Fruit fly (Drosophila melanogaster): ENCODE data around the gene CG12025.

The CG12025 gene

DNA sequence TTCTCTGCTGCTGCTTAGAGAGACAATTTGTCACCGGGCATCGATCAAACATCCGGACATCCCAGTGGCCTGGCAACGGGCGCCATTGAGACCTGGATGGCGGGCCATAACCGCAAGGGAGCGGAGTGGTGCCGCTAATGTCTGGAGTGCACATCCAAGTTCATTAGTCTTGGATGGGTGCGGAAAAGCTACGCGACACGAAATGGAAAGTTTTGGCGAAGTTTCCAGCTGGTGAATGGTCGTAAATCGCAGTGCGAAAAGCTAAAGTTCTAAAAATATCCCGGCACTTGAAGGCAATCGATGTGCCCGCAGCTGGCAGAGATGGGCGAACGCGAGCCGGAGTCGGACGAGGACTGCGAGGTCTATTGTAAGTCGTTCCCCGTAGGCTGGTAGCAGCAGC lies 4.5 kb downstream of the CG12025 start, which contains the start of gene CG13924:
CG13924 (plus strand) TSS at position 301 of the 400 bp plus-strand sequence.
- TF ChIP-seq Abd-B (GFP tag; optimal IDR thresholded peaks at IDR 0.05) (no peak), Myc (optimal IDR thresholded peaks at IDR 0.05) (no peak), rgr (GFP tag; optimal IDR thresholded peaks at IDR 0.05) (no peak)

DNA sequence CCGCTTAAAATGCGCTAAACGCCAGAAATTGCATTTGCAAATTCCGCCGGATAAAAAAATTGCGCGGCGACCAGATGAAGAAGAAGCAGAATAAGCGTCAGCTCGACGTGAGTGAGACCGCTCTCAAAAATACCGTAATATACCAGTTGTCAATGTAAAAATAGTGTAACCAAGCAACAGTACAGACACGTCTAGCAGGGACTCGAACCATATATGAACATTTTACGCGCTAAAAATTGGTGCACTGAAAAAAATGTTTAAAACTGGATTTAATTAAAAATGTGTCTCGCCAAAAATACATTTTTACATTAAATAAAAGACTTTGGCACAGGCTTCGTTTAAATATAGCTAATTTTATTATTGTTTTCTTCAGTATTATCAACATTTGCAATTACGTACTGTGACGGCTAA lies 11.0 kb downstream of the CG12025 start, which contains the start of gene dre4:
dre4 (minus strand) TSS at position 98 of the 411 bp plus-strand sequence.
- TF ChIP-seq pan (optimal IDR thresholded peaks at IDR 0.05) (no peak), OdsH (GFP tag; optimal IDR thresholded peaks at IDR 0.05) (peak; percentile 61), HLH106 (tag; optimal IDR thresholded peaks at IDR 0.05) (peak; percentile 36), foxo (GFP tag; optimal IDR thresholded peaks at IDR 0.05) (peak in 1 of 2 experiments; percentile 66), dmrt93B (GFP tag; optimal IDR thresholded peaks at IDR 0.05) (peak; percentile 7), Mio (GFP tag; optimal IDR thresholded peaks at IDR 0.05) (no peak), rgr (GFP tag; optimal IDR thresholded peaks at IDR 0.05) (peak; percentile 59), ey (GFP tag; optimal IDR thresholded peaks at IDR 0.05) (peak; percentile 43), psq (GFP tag; optimal IDR thresholded peaks at IDR 0.05) (peak; percentile 37), GATAd (GFP tag; optimal IDR thresholded peaks at IDR 0.05) (no peak), dl (GFP tag; optimal IDR thresholded peaks at IDR 0.05; ENCODE audit: insufficient read depth in 1 of 2, partially characterized antibody in 2 of 2) (no peak), Rel (GFP tag; optimal IDR thresholded peaks at IDR 0.05) (no peak), Rel (tag; optimal IDR thresholded peaks at IDR 0.05) (no peak), Dif (GFP tag; optimal IDR thresholded peaks at IDR 0.05; ENCODE audit: partially characterized antibody) (no peak), Hr78 (GFP tag; optimal IDR thresholded peaks at IDR 0.05) (no peak), br (GFP tag; optimal IDR thresholded peaks at IDR 0.05) (peak; percentile 9), Sp1 (GFP tag; optimal IDR thresholded peaks at IDR 0.05) (peak; percentile 35), sv (GFP tag; optimal IDR thresholded peaks at IDR 0.05) (peak; percentile 61), h (GFP tag; optimal IDR thresholded peaks at IDR 0.05) (peak; percentile 65)

DNA sequence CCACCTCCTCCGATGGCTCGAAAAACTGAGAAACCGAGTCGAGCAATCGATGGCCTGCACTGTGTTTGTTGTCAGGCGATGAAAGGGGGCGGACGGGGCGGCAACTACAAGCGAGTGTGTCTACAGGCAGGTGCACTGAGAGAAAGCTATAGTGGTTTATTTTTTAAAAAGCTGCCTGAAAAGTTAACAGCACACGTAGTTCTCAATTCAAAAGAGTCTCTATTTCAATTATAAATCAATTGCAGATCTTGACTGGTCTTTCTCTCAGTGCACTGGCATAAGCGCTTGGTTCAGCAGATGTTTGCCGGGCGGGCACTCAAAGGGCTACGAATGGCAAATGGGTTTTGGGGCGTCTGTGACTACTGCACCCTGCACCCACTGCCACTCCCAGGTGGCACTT lies 15.5 kb downstream of the CG12025 start:
- TF ChIP-seq Sp1 (GFP tag; optimal IDR thresholded peaks at IDR 0.05) (no peak), h (GFP tag; optimal IDR thresholded peaks at IDR 0.05) (peak; percentile 29)

DNA sequence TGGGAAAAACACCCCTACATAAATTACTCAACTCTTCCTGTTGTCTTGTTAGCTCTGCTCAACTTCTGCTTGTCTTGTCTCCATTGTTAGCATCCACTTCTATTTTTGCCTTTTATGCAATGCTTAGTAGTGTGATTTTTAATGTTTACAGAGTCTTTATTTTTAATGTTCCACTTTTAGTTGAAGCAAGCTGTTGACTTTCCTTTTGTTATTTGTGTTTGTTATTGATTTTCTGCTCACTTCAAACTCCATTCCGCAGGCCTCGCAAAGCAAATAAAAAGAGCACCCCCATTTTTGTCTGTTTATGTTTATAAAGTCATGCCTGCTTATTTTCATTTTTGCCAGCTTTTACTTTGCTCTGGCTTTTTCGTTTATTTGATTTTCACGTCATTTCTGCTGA lies 16.7 kb downstream of the CG12025 start:
- TF ChIP-seq pan (optimal IDR thresholded peaks at IDR 0.05), result no peak
- TF ChIP-seq OdsH (GFP tag; optimal IDR thresholded peaks at IDR 0.05), result peak; percentile 29
- no peak for TF ChIP-seq psq (GFP tag; optimal IDR thresholded peaks at IDR 0.05)
- no peak for TF ChIP-seq br (GFP tag; optimal IDR thresholded peaks at IDR 0.05)
- TF ChIP-seq jim (GFP tag; optimal IDR thresholded peaks at IDR 0.05), result no peak
- TF ChIP-seq h (GFP tag; optimal IDR thresholded peaks at IDR 0.05), result peak; percentile 39
- TF ChIP-seq Hr83 (GFP tag; optimal IDR thresholded peaks at IDR 0.05; ENCODE audit: poor library complexity, severe bottlenecking), result no peak
- TF ChIP-seq Dif (GFP tag; optimal IDR thresholded peaks at IDR 0.05; ENCODE audit: partially characterized antibody), result no peak
- no peak for TF ChIP-seq Mio (GFP tag; optimal IDR thresholded peaks at IDR 0.05)
- peak; percentile 48 for TF ChIP-seq rgr (GFP tag; optimal IDR thresholded peaks at IDR 0.05)
- peak; percentile 11 for TF ChIP-seq fru (GFP tag; optimal IDR thresholded peaks at IDR 0.05)
- TF ChIP-seq Hr78 (GFP tag; optimal IDR thresholded peaks at IDR 0.05), result no peak
- peak in 1 of 2 experiments; percentile 30 for TF ChIP-seq foxo (GFP tag; optimal IDR thresholded peaks at IDR 0.05)
- no peak for TF ChIP-seq CrebA (GFP tag; optimal IDR thresholded peaks at IDR 0.05; ENCODE audit: borderline replicate concordance)
- no peak for TF ChIP-seq sage (GFP tag; optimal IDR thresholded peaks at IDR 0.05)

DNA sequence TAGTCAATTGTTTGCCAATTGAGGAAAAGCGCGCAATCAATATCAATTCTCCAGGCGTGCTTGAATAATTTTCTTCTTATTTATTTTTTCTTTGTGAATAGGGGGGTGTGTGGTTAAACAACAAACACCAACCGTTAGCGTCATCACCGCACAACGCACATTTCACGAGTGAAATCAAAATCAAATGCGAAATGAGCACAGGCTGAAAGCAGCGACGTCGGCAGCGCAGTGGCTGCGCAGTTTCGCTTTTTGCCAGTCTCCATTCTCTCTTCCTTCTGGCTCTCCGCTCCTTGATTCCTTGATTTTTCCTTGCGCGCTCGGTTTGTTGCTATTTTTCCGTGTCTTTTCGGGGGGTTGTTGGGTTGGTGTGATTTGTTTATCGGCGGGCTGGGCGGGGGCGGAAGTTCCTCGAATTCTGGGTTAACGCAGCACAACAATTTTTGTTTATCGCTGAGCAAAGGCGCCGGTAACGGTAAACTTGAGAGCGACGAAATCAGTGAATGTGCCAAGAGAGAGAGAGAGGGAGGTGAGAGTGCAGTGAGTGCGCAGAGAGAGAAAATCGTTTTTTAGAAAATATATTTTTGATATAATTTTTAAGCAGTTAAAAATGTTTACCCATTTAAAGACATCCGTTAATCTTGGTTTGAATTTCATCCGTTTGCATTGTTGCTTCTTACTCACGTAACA lies 17.8 kb downstream of the CG12025 start, which contains the start of gene CG13937:
CG13937 (minus strand) TSS at position 174 of the 687 bp plus-strand sequence.
- no peak for TF ChIP-seq CG32264 (GFP tag; optimal IDR thresholded peaks at IDR 0.05)
- TF ChIP-seq Myc (optimal IDR thresholded peaks at IDR 0.05), result peak; percentile 5

DNA sequence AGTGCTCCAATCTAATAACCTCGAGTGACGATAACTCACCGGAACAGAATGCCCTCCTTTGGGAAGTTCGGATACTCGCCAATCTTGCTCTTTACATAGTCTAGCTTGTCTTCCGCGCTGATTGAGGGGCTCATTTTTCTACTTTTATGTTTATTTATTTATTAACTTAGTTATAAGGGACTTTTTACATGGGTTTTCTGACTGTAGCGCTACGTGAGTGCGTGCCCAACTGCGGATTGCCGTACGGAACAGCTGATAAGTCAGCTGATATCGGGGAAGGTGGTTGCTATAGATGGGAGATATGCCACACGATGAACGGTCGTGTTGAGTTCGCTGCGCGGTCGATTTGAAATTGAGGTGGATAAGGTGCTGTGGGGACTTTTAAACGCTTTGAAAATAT lies 19.4 kb downstream of the CG12025 start, which contains the start of gene Aprt:
Aprt (minus strand) TSS at position 368 of the 400 bp plus-strand sequence.
- no peak for TF ChIP-seq sv (GFP tag; optimal IDR thresholded peaks at IDR 0.05)
- TF ChIP-seq pan (optimal IDR thresholded peaks at IDR 0.05), result no peak
- no peak for TF ChIP-seq Vsx2 (GFP tag; optimal IDR thresholded peaks at IDR 0.05; ENCODE audit: partially characterized antibody)
- TF ChIP-seq Dif (GFP tag; optimal IDR thresholded peaks at IDR 0.05; ENCODE audit: partially characterized antibody), result no peak
- TF ChIP-seq OdsH (GFP tag; optimal IDR thresholded peaks at IDR 0.05), result no peak
- TF ChIP-seq CrebA (GFP tag; optimal IDR thresholded peaks at IDR 0.05; ENCODE audit: borderline replicate concordance), result no peak
- TF ChIP-seq woc (GFP tag; optimal IDR thresholded peaks at IDR 0.05), result no peak
- TF ChIP-seq sage (GFP tag; optimal IDR thresholded peaks at IDR 0.05), result peak; percentile 14
- no peak for TF ChIP-seq Mio (GFP tag; optimal IDR thresholded peaks at IDR 0.05)
- peak; percentile 69 for TF ChIP-seq Myc (optimal IDR thresholded peaks at IDR 0.05)
- TF ChIP-seq h (GFP tag; optimal IDR thresholded peaks at IDR 0.05), result no peak
- TF ChIP-seq Sp1 (GFP tag; optimal IDR thresholded peaks at IDR 0.05), result no peak
- TF ChIP-seq rgr (GFP tag; optimal IDR thresholded peaks at IDR 0.05), result no peak
- TF ChIP-seq CG32264 (GFP tag; optimal IDR thresholded peaks at IDR 0.05), result no peak
- TF ChIP-seq tai (GFP tag; optimal IDR thresholded peaks at IDR 0.05), result no peak
- no peak for TF ChIP-seq Dfd (GFP tag; optimal IDR thresholded peaks at IDR 0.05)
- no peak for TF ChIP-seq dmrt93B (GFP tag; optimal IDR thresholded peaks at IDR 0.05)
- no peak for TF ChIP-seq Hnf4 (GFP tag; optimal IDR thresholded peaks at IDR 0.05)
- TF ChIP-seq Hr83 (GFP tag; optimal IDR thresholded peaks at IDR 0.05; ENCODE audit: poor library complexity, severe bottlenecking), result no peak
- no peak for TF ChIP-seq Rel (GFP tag; optimal IDR thresholded peaks at IDR 0.05)
- peak; percentile 97 for TF ChIP-seq Rel (tag; optimal IDR thresholded peaks at IDR 0.05)
- no peak for TF ChIP-seq GATAd (GFP tag; optimal IDR thresholded peaks at IDR 0.05)
- no peak for TF ChIP-seq Abd-B (GFP tag; optimal IDR thresholded peaks at IDR 0.05)
- TF ChIP-seq psq (GFP tag; optimal IDR thresholded peaks at IDR 0.05), result no peak
- no peak for TF ChIP-seq N (GFP tag; optimal IDR thresholded peaks at IDR 0.05)
- TF ChIP-seq usp (GFP tag; optimal IDR thresholded peaks at IDR 0.05), result no peak
- no peak for TF ChIP-seq CG9705 (GFP tag; optimal IDR thresholded peaks at IDR 0.05)

Data from whole organism, wandering third instar larva.